Worm (Caenorhabditis elegans) whole organism, late embryonic: ENCODE data around the gene ZK1307.2.

Experiments used
- C08G9.2 ChIP-seq: sonication (generic microtip); optimal IDR thresholded peaks from 2 replicates; lab custom pipeline; 2016; ENCODE audit warnings: mild to moderate bottlenecking, missing genetic modification characterization, moderate library complexity, missing compliant biosample characterization
- F13H6.1 ChIP-seq: sonication (generic microtip); optimal IDR thresholded peaks from 2 replicates; lab custom pipeline; 2016; ENCODE audit warnings: missing genetic modification characterization, missing compliant biosample characterization
- K09A11.1 ChIP-seq: sonication (generic microtip); optimal IDR thresholded peaks from 2 replicates; lab custom pipeline; 2017; ENCODE audit warnings: antibody characterized with exemption, mild to moderate bottlenecking, missing genetic modification characterization, missing compliant biosample characterization; ENCODE audit not compliant: insufficient read depth
- T23F11.4 ChIP-seq: fragments of 200-800 bp; sonication (Bioruptor generic); optimal IDR thresholded peaks from 2 replicates; lab custom pipeline; 2018; ENCODE audit warnings: mild to moderate bottlenecking, missing genetic modification characterization, missing compliant biosample characterization
- ama-1 ChIP-seq: fragments of 150-350 bp; optimal IDR thresholded peaks from 2 replicates; lab custom pipeline; 2014
- ceh-14 ChIP-seq: sonication (generic microtip); optimal IDR thresholded peaks from 2 replicates; lab custom pipeline; 2016; ENCODE audit warnings: missing genotype, missing genetic modification characterization, missing compliant biosample characterization
- ceh-22 ChIP-seq: sonication (generic microtip); optimal IDR thresholded peaks from 2 replicates; lab custom pipeline; 2017; ENCODE audit warnings: missing biosample characterization, missing genetic modification characterization
- ceh-31 ChIP-seq: sonication (generic microtip); optimal IDR thresholded peaks from 2 replicates; lab custom pipeline; 2016; ENCODE audit warnings: missing genetic modification characterization, missing compliant biosample characterization
- ceh-34 ChIP-seq: sonication (generic microtip); optimal IDR thresholded peaks from 2 replicates; lab custom pipeline; 2016; ENCODE audit warnings: mild to moderate bottlenecking, missing genetic modification characterization, missing compliant biosample characterization
- ceh-48 ChIP-seq: sonication (generic microtip); optimal IDR thresholded peaks from 2 replicates; lab custom pipeline; 2016; ENCODE audit warnings: missing genetic modification characterization, inconsistent platforms, missing compliant biosample characterization
- ceh-6 ChIP-seq: fragments of 200-800 bp; sonication (Bioruptor generic); optimal IDR thresholded peaks from 2 replicates; lab custom pipeline; 2018; ENCODE audit warnings: mild to moderate bottlenecking, missing genetic modification characterization, missing compliant biosample characterization
- che-1 ChIP-seq: sonication (generic microtip); optimal IDR thresholded peaks from 2 replicates; lab custom pipeline; 2016; ENCODE audit warnings: mild to moderate bottlenecking, missing genetic modification characterization, missing compliant biosample characterization
- dmd-4 ChIP-seq: sonication (generic microtip); optimal IDR thresholded peaks from 2 replicates; lab custom pipeline; 2016; ENCODE audit warnings: borderline replicate concordance, missing genetic modification characterization, missing compliant biosample characterization
- dve-1 ChIP-seq: sonication (generic microtip); optimal IDR thresholded peaks from 2 replicates; lab custom pipeline; 2017; ENCODE audit warnings: antibody characterized with exemption, mild to moderate bottlenecking, missing genetic modification characterization, missing compliant biosample characterization
- elt-2 ChIP-seq: sonication (generic microtip); optimal IDR thresholded peaks from 2 replicates; lab custom pipeline; 2016; ENCODE audit warnings: missing genetic modification reagents, missing genetic modification characterization, missing compliant biosample characterization
- eyg-1 ChIP-seq: sonication (generic microtip); optimal IDR thresholded peaks from 2 replicates; lab custom pipeline; 2016; ENCODE audit warnings: missing genotype, missing genetic modification characterization, missing compliant biosample characterization
- fax-1 ChIP-seq: sonication (generic microtip); optimal IDR thresholded peaks from 2 replicates; lab custom pipeline; 2016; ENCODE audit warnings: missing genotype, missing genetic modification characterization, missing compliant biosample characterization
- fkh-10 ChIP-seq: fragments of 150-350 bp; optimal IDR thresholded peaks from 2 replicates; lab custom pipeline; 2014; ENCODE audit warnings: missing biosample characterization, missing genetic modification reagents, missing genetic modification characterization
- gmeb-2 ChIP-seq: sonication (generic microtip); optimal IDR thresholded peaks from 2 replicates; lab custom pipeline; 2016; ENCODE audit warnings: missing genetic modification characterization, inconsistent platforms, missing compliant biosample characterization
- hlh-15 ChIP-seq: sonication (generic microtip); optimal IDR thresholded peaks from 2 replicates; lab custom pipeline; 2016; ENCODE audit warnings: missing genetic modification characterization, missing compliant biosample characterization
- hlh-30 ChIP-seq: sonication (generic microtip); optimal IDR thresholded peaks from 2 replicates; lab custom pipeline; 2017; ENCODE audit warnings: antibody characterized with exemption, missing genetic modification characterization, missing compliant biosample characterization; ENCODE audit not compliant: insufficient read depth
- lim-6 ChIP-seq: sonication (generic microtip); optimal IDR thresholded peaks from 2 replicates; lab custom pipeline; 2016; ENCODE audit warnings: missing genetic modification characterization, missing compliant biosample characterization
- madf-2 ChIP-seq: sonication (generic microtip); optimal IDR thresholded peaks from 2 replicates; lab custom pipeline; 2017; ENCODE audit warnings: missing genetic modification characterization, missing compliant biosample characterization
- npax-4 ChIP-seq: sonication (generic microtip); optimal IDR thresholded peaks from 2 replicates; lab custom pipeline; 2016; ENCODE audit warnings: missing genetic modification characterization, missing compliant biosample characterization
- pha-2 ChIP-seq: sonication (generic microtip); optimal IDR thresholded peaks from 2 replicates; lab custom pipeline; 2017; ENCODE audit warnings: mild to moderate bottlenecking, missing genetic modification characterization, missing compliant biosample characterization
- pros-1 ChIP-seq: fragments of 150-350 bp; optimal IDR thresholded peaks from 2 replicates; lab custom pipeline; 2014; ENCODE audit warnings: missing biosample characterization, missing genetic modification reagents, missing genetic modification characterization
- ref-2 ChIP-seq: sonication (generic microtip); optimal IDR thresholded peaks from 2 replicates; lab custom pipeline; 2016; ENCODE audit warnings: missing genetic modification characterization, missing compliant biosample characterization
- sox-2 ChIP-seq: fragments of 200-800 bp; sonication (Bioruptor generic); IDR thresholded peaks from 2 replicates; pipeline ENCODE4 v1.3.6; 2022; ENCODE audit warnings: missing genetic modification reagents, missing genetic modification characterization, missing compliant biosample characterization
- tbx-2 ChIP-seq: sonication (generic microtip); optimal IDR thresholded peaks from 2 replicates; lab custom pipeline; 2016; ENCODE audit warnings: missing genetic modification characterization, missing compliant biosample characterization
- tbx-7 ChIP-seq: sonication (generic microtip); optimal IDR thresholded peaks from 2 replicates; lab custom pipeline; 2016; ENCODE audit warnings: missing genotype, missing genetic modification characterization, missing compliant biosample characterization
- ttx-3 ChIP-seq: sonication (generic microtip); optimal IDR thresholded peaks from 2 replicates; lab custom pipeline; 2016; ENCODE audit warnings: missing genetic modification reagents, missing genetic modification characterization, missing compliant biosample characterization
- unc-42 ChIP-seq: sonication (generic microtip); optimal IDR thresholded peaks from 2 replicates; lab custom pipeline; 2016; ENCODE audit warnings: missing genotype, missing genetic modification characterization, missing compliant biosample characterization
- unc-55 ChIP-seq: sonication (generic microtip); optimal IDR thresholded peaks from 2 replicates; lab custom pipeline; 2017; ENCODE audit warnings: missing biosample characterization, missing genetic modification reagents, missing genetic modification characterization
- ztf-16 ChIP-seq: sonication (generic microtip); optimal IDR thresholded peaks from 2 replicates; lab custom pipeline; 2017; ENCODE audit warnings: missing genetic modification characterization, missing compliant biosample characterization

ZK1307.2 gene

ce11 chrII:9655530-9656139, 1.9 kb upstream of the ZK1307.2 start, which contains the start of gene ZK1307.1:
TSS of gene ZK1307.1 (minus strand) at chrII:9655580.
- TF ChIP-seq ceh-22 (tag; lab: Kevin White, UChicago) (no peak), elt-2 (tag; lab: Kevin White, UChicago) (peak; percentile 29), ceh-6 (no peak), che-1 (tag; lab: Kevin White, UChicago) (no peak)

- TF ChIP-seq tbx-2 (no peak), pha-2 (tag; lab: Kevin White, UChicago) (no peak), unc-55 (GFP tag; lab: Kevin White, UChicago) (no peak), tbx-7 (tag; lab: Kevin White, UChicago) (no peak), pros-1 (tag; lab: Kevin White, UChicago) (no peak), C08G9.2 (tag; lab: Kevin White, UChicago) (no peak), gmeb-2 (tag; lab: Kevin White, UChicago) (no peak)
- TF ChIP-seq, all 69 proteins: peak for 0
Observed at ce11 chrII:9652919-9653318, 833 bp downstream of the ZK1307.2 start, which contains the start of gene ZK1307.3. TSS of gene ZK1307.3 (minus strand) at chrII:9653019.

ce11 chrII:9651700-9652099, 2.1 kb downstream of the ZK1307.2 start, which contains the start of gene ZK1307.4:
TSS of gene ZK1307.4 (minus strand) at chrII:9651800.
- no peak for TF ChIP-seq ref-2
- TF ChIP-seq F13H6.1 (tag; lab: Kevin White, UChicago), result no peak
- no peak for TF ChIP-seq hlh-30 (tag; lab: Kevin White, UChicago)
- no peak for TF ChIP-seq sox-2
- TF ChIP-seq hlh-15 (tag; lab: Kevin White, UChicago), result no peak
- no peak for TF ChIP-seq fkh-10 (GFP tag; lab: Kevin White, UChicago)
- no peak for TF ChIP-seq eyg-1 (tag; lab: Kevin White, UChicago)
- TF ChIP-seq elt-2 (tag; lab: Kevin White, UChicago), result no peak
- TF ChIP-seq T23F11.4, result no peak
- TF ChIP-seq, all 69 proteins: peak for 0

- TF ChIP-seq lim-6 (tag; lab: Kevin White, UChicago) (no peak), che-1 (tag; lab: Kevin White, UChicago) (no peak), ceh-31 (no peak), K09A11.1 (tag; lab: Kevin White, UChicago) (no peak), dmd-4 (tag; lab: Kevin White, UChicago) (no peak), ttx-3 (tag; lab: Kevin White, UChicago) (no peak), ztf-16 (no peak), dve-1 (tag; lab: Kevin White, UChicago) (no peak), unc-42 (tag; lab: Kevin White, UChicago) (no peak), elt-2 (tag; lab: Kevin White, UChicago) (no peak), unc-55 (GFP tag; lab: Kevin White, UChicago) (no peak), ceh-14 (tag; lab: Kevin White, UChicago) (no peak), ceh-34 (tag; lab: Kevin White, UChicago) (no peak)
Observed at ce11 chrII:9649191-9649590, 4.6 kb downstream of the ZK1307.2 start, which contains the start of gene ZK1307.9. TSS of gene ZK1307.9 (plus strand) at chrII:9649491.

DNA sequence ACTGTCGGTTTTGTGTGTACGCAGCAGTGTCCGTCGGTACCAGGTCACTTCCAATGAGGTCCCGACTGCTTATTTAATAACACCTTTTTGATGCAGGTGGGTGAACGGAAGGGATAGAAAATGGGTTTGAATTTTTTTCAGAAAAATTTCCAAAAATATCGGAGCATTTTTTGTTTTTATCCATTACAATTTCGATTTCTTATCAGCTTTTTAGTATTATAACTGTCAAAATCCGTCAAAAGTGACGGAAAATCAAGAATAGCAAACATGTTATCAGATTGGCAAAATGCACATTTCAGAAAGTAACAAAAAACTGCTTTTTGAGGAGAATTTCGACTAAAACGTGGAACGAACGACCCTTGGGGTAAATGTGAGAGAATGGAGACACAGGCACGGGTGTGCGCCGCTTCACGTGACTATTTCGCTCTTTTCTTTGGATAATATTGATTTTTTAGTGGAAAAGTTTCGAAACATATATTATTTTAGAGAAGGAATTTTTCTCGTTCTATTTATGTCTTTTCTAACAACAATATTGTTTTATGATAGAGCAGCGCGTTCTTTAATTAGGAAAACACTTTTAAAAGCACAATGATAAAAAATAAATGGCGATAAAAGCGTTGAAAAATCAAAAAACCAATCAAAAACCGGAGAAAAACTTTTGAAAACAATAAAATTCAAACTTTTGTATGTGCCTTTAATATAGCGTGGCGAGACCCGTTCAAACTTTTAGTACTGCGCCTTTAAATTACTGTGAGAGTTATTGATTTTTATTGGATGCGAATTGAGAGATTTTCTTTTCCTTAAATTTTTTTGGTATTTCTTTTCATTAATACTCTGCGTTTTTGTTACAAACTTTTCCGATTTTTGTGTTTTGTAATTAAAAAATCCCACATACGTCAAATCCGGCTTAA, 6.6 kb downstream of the ZK1307.2 start, which contains the start of gene sqv-8:
sqv-8 (plus strand) TSS at position 51 of the 911 bp plus-strand sequence.
- TF ChIP-seq hlh-30 (tag; lab: Kevin White, UChicago), result peak; percentile 87
- no peak for TF ChIP-seq npax-4
- no peak for TF ChIP-seq fax-1
- TF ChIP-seq madf-2 (tag; lab: Kevin White, UChicago), result no peak
- no peak for TF ChIP-seq ama-1 (lab: Kevin White, UChicago)
- TF ChIP-seq lim-6 (tag; lab: Kevin White, UChicago), result no peak
- TF ChIP-seq ceh-48 (tag; lab: Kevin White, UChicago), result peak; percentile 46
